Worm (Caenorhabditis elegans) whole organism, midembryonic: Measurements from ENCODE around the gene F35H8.4.

Experiments used
- flt-1 ChIP-seq: fragments of 200-800 bp; sonication (Bioruptor generic); IDR thresholded peaks from 2 replicates; pipeline ENCODE4 v1.3.6; 2022; ENCODE audit warnings: missing genetic modification characterization, missing compliant biosample characterization
- klf-2 ChIP-seq: fragments of 200-800 bp; sonication (Bioruptor generic); conservative IDR thresholded peaks from 2 replicates; pipeline ENCODE4 v1.3.6; 2022; ENCODE audit warnings: missing genetic modification reagents, missing genetic modification characterization, missing compliant biosample characterization
- med-1 ChIP-seq: sonication (generic microtip); optimal IDR thresholded peaks from 2 replicates; lab custom pipeline; 2017; ENCODE audit warnings: missing genetic modification characterization, mild to moderate bottlenecking, missing compliant biosample characterization, antibody characterized with exemption, missing genetic modification reagents; ENCODE audit not compliant: insufficient read depth
- tab-1 ChIP-seq: fragments of 200-800 bp; sonication (Bioruptor generic); IDR thresholded peaks from 2 replicates; pipeline ENCODE4 v1.3.6; 2022; ENCODE audit warnings: missing genetic modification characterization, missing compliant biosample characterization

DNA sequence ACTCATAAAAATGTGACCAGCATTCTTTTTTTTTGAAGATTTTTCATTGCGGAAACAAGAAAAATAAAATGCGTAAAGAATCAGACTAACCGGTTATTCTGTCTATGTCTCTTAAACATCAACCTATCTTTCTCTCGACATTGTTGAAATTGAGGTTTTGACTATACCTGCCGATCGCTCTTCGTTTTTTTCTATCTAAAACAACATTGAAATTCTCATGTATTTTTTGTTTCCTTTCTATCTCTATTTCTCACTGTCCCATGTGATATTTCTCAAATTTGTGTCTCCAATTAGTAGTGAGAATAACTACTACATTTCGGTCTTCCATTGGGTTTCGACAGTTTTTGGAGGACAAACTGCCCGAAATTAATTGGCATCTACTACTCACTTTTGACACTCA, 1.1 kb upstream of the F35H8.4 start:
- TF ChIP-seq klf-2 (GFP tag; lab: Robert Waterston, UW), result no peak
- TF ChIP-seq flt-1 (GFP tag; lab: Robert Waterston, UW), result no peak
- TF ChIP-seq tab-1, result no peak
- TF ChIP-seq med-1 (GFP tag; lab: Kevin White, UChicago), result no peak
